Worm (Caenorhabditis elegans): Measurements from ENCODE around the gene T20B12.4.

DNA sequence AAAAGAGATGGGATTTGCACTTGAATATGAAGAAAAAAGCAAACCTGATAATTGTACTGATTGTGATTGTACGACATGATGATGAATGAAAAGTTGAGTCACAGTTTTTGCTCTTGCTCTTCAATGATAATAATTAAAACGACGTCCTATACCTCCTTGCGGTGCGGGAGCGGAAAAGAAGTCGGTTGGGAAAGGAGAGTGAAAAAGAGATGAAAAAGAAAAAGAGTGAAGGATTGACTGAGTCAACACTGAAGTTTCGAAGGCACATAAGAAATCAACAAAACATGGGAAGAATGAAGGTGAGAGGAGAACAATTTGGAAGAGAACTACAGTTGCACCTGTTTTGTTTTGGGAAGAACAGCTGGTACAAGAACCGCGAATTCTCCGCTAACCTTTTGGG lies 48.1 kb upstream of the T20B12.4 start, which contains the start of gene F56C9.8:
- no peak for TF ChIP-seq rec-8 (tag; optimal IDR thresholded peaks at IDR 0.05)
- no peak for TF ChIP-seq hlh-12 (tag; optimal IDR thresholded peaks at IDR 0.05)
- TF ChIP-seq lsl-1 (GFP tag; optimal IDR thresholded peaks at IDR 0.05): no peak
- no peak for TF ChIP-seq snpc-4 (GFP tag; optimal IDR thresholded peaks at IDR 0.05)
- TF ChIP-seq snpc-4 (tag; optimal IDR thresholded peaks at IDR 0.05): no peak

Data from whole organism, young adult.